Comparison of ENCODE assay signal across 1 fruit fly cellular context in the genomic region with DNA sequence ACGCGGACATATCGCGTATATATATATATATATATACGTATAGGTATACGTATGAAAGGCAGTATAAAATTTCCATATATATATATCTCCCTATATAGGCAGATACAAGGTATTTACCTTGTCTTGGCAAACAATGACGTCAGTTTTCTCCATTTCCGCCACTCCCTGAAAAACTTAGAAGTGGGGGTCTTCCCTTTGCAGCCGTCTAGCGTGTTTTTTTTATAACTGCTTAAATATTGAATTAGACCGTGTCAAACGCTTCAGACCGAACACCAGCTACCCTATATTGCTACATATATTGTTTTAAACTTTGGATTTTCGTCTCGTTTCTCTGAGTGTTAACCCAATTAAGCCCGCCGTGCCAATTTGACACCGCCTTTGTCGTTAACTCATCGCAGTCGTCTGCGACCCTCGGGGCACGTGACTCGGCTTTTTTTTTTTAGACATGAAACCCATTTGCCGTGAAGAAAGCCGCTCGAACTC.
A peak's percentile ranks its signal among the peaks of the same experiment; 100 is the strongest.
TF ChIP-seq lines count a peak whose summit lies in the region.

No protein-coding gene starts in this region.

TF ChIP-seq in whole organism, embryonic, 481 proteins besides CTCF, POLR2A, EP300 and RAD21 (continued from another document and continues in another):
- TF ChIP-seq CG10366 (GFP tag; IDR thresholded peaks at IDR 0.05; lab: Robert Waterston, UW): no peak; the same call in 1 of the 2 replicates
- TF ChIP-seq run (tag; optimal IDR thresholded peaks at IDR 0.05; lab: Kevin White, UChicago): no peak
- TF ChIP-seq da (GFP tag; optimal IDR thresholded peaks at IDR 0.05; lab: Kevin White, UChicago): no peak
- TF ChIP-seq nom (GFP tag; optimal IDR thresholded peaks at IDR 0.05; lab: Kevin White, UChicago): peak; percentile 47
- no peak for TF ChIP-seq Bdp1 (GFP tag; optimal IDR thresholded peaks at IDR 0.05; lab: Kevin White, UChicago)
- TF ChIP-seq TFAM (GFP tag; optimal IDR thresholded peaks at IDR 0.05; lab: Kevin White, UChicago): no peak
- no peak for TF ChIP-seq exex (tag; optimal IDR thresholded peaks at IDR 0.05; lab: Kevin White, UChicago)
- TF ChIP-seq danr (GFP tag; IDR thresholded peaks at IDR 0.05; lab: Robert Waterston, UW): peak; percentile 38; the same call in 1 of the 2 replicates
- peak; percentile 22 for TF ChIP-seq CG4328 (GFP tag; optimal IDR thresholded peaks at IDR 0.05; lab: Kevin White, UChicago)
- TF ChIP-seq D19B (GFP tag; optimal IDR thresholded peaks at IDR 0.05; lab: Kevin White, UChicago): peak; percentile 69
- TF ChIP-seq Pdp1 (GFP tag; optimal IDR thresholded peaks at IDR 0.05; lab: Kevin White, UChicago): peak in 1 of 2 experiments; percentile 20
- TF ChIP-seq gt (GFP tag; IDR thresholded peaks at IDR 0.05; lab: Robert Waterston, UW): no peak
- no peak for TF ChIP-seq org-1 (GFP tag; optimal IDR thresholded peaks at IDR 0.05; lab: Kevin White, UChicago)
- peak; percentile 36 for TF ChIP-seq caup (GFP tag; optimal IDR thresholded peaks at IDR 0.05; lab: Kevin White, UChicago; ENCODE audit: severe bottlenecking)
- TF ChIP-seq CG7786 (GFP tag; optimal IDR thresholded peaks at IDR 0.05; lab: Kevin White, UChicago): no peak
- no peak for TF ChIP-seq tio (GFP tag; optimal IDR thresholded peaks at IDR 0.05; lab: Kevin White, UChicago)
- TF ChIP-seq CG2712 (tag; optimal IDR thresholded peaks at IDR 0.05; lab: Kevin White, UChicago): no peak
- TF ChIP-seq CG3163 (GFP tag; optimal IDR thresholded peaks at IDR 0.05; lab: Kevin White, UChicago): no peak
- no peak for TF ChIP-seq HLH54F (GFP tag; optimal IDR thresholded peaks at IDR 0.05; lab: Kevin White, UChicago)
- TF ChIP-seq NFAT (GFP tag; IDR thresholded peaks at IDR 0.05; lab: Robert Waterston, UW): peak; percentile 47; the same call in 1 of the 2 replicates
- TF ChIP-seq CG10462 (GFP tag; optimal IDR thresholded peaks at IDR 0.05; lab: Kevin White, UChicago): no peak
- no peak for TF ChIP-seq CG6272 (GFP tag; IDR thresholded peaks at IDR 0.05; lab: Robert Waterston, UW)
- TF ChIP-seq CG10147 (GFP tag; optimal IDR thresholded peaks at IDR 0.05; lab: Kevin White, UChicago): no peak
- TF ChIP-seq Side (GFP tag; optimal IDR thresholded peaks at IDR 0.05; lab: Kevin White, UChicago): peak; percentile 9
- TF ChIP-seq onecut (GFP tag; IDR thresholded peaks at IDR 0.05; lab: Robert Waterston, UW): peak; percentile 33; the same call in 1 of the 2 replicates
- no peak for TF ChIP-seq bowl (GFP tag; IDR thresholded peaks at IDR 0.05; lab: Robert Waterston, UW)
- no peak for TF ChIP-seq CG12236 (GFP tag; optimal IDR thresholded peaks at IDR 0.05; lab: Kevin White, UChicago)
- TF ChIP-seq Optix (GFP tag; IDR thresholded peaks at IDR 0.05; lab: Robert Waterston, UW): no peak
- TF ChIP-seq CG12769 (tag; optimal IDR thresholded peaks at IDR 0.05; lab: Kevin White, UChicago): no peak
- no peak for TF ChIP-seq luna (GFP tag; optimal IDR thresholded peaks at IDR 0.05; lab: Kevin White, UChicago)
- TF ChIP-seq CG1024 (GFP tag; IDR thresholded peaks at IDR 0.05; lab: Robert Waterston, UW): no peak
- no peak for TF ChIP-seq knrl (GFP tag; IDR thresholded peaks at IDR 0.05; lab: Robert Waterston, UW; ENCODE audit: partially characterized antibody)
- TF ChIP-seq CG1233 (GFP tag; optimal IDR thresholded peaks at IDR 0.05; lab: Kevin White, UChicago): peak; percentile 22
- no peak for TF ChIP-seq CG31365 (tag; optimal IDR thresholded peaks at IDR 0.05; lab: Kevin White, UChicago)
- TF ChIP-seq CG7963 (GFP tag; IDR thresholded peaks at IDR 0.05; lab: Robert Waterston, UW; ENCODE audit: partially characterized antibody): no peak
- no peak for TF ChIP-seq CG32767 (GFP tag; IDR thresholded peaks at IDR 0.05; lab: Robert Waterston, UW)
- TF ChIP-seq Lim3 (GFP tag; IDR thresholded peaks at IDR 0.05; lab: Robert Waterston, UW): no peak
- no peak for TF ChIP-seq Six4 (GFP tag; optimal IDR thresholded peaks at IDR 0.05; lab: Kevin White, UChicago)
- no peak for TF ChIP-seq dimm (GFP tag; IDR thresholded peaks at IDR 0.05; lab: Robert Waterston, UW)
- TF ChIP-seq CG11695 (GFP tag; IDR thresholded peaks at IDR 0.05; lab: Robert Waterston, UW): 0 out of 3 replicates have a peak, but pooled peaks have one; percentile 35
- TF ChIP-seq CG10321 (GFP tag; IDR thresholded peaks at IDR 0.05; lab: Robert Waterston, UW): no peak
- no peak for TF ChIP-seq shn (GFP tag; optimal IDR thresholded peaks at IDR 0.05; lab: Kevin White, UChicago)
- peak; percentile 7 for TF ChIP-seq crc (GFP tag; optimal IDR thresholded peaks at IDR 0.05; lab: Kevin White, UChicago)
- peak; percentile 8 for TF ChIP-seq CG2116 (GFP tag; optimal IDR thresholded peaks at IDR 0.05; lab: Kevin White, UChicago)
- no peak for TF ChIP-seq klu (GFP tag; IDR thresholded peaks at IDR 0.05; lab: Robert Waterston, UW)
- TF ChIP-seq CG6689 (GFP tag; IDR thresholded peaks at IDR 0.05; lab: Robert Waterston, UW): 0 out of 2 replicates have a peak, but pooled peaks have one; percentile 8
- TF ChIP-seq Sry-δ (GFP tag; optimal IDR thresholded peaks at IDR 0.05; lab: Kevin White, UChicago): no peak
- no peak for TF ChIP-seq Hsf (GFP tag; optimal IDR thresholded peaks at IDR 0.05; lab: Kevin White, UChicago)
- TF ChIP-seq Gsc (GFP tag; IDR thresholded peaks at IDR 0.05; lab: Robert Waterston, UW): no peak
- no peak for TF ChIP-seq CG43689 (GFP tag; IDR thresholded peaks at IDR 0.05; lab: Robert Waterston, UW)
- TF ChIP-seq Usf (GFP tag; optimal IDR thresholded peaks at IDR 0.05; lab: Kevin White, UChicago): no peak
- no peak for TF ChIP-seq CG32772 (GFP tag; IDR thresholded peaks at IDR 0.05; lab: Robert Waterston, UW)
- no peak for TF ChIP-seq Dref (GFP tag; IDR thresholded peaks at IDR 0.05; lab: Robert Waterston, UW)
- TF ChIP-seq tgo (GFP tag; IDR thresholded peaks at IDR 0.05; lab: Robert Waterston, UW): 0 out of 3 replicates have a peak, but pooled peaks have one; percentile 32
- no peak for TF ChIP-seq CG1832 (GFP tag; optimal IDR thresholded peaks at IDR 0.05; lab: Kevin White, UChicago)
- TF ChIP-seq CG6854 (GFP tag; optimal IDR thresholded peaks at IDR 0.05; lab: Kevin White, UChicago): peak; percentile 42
- TF ChIP-seq dmrt11E (tag; optimal IDR thresholded peaks at IDR 0.05; lab: Kevin White, UChicago): no peak
- no peak for TF ChIP-seq CG16779 (GFP tag; IDR thresholded peaks at IDR 0.05; lab: Robert Waterston, UW)
- no peak for TF ChIP-seq mld (GFP tag; IDR thresholded peaks at IDR 0.05; lab: Robert Waterston, UW; ENCODE audit: partially characterized antibody)
- no peak for TF ChIP-seq CG12942 (GFP tag; optimal IDR thresholded peaks at IDR 0.05; lab: Kevin White, UChicago)
- peak; percentile 85 for TF ChIP-seq Med (GFP tag; lab: Kevin White, UChicago)
- TF ChIP-seq maf-S (GFP tag; optimal IDR thresholded peaks at IDR 0.05; lab: Kevin White, UChicago): no peak
- peak; percentile 8 for TF ChIP-seq CG18011 (GFP tag; optimal IDR thresholded peaks at IDR 0.05; lab: Kevin White, UChicago)
- TF ChIP-seq HmgD (GFP tag; optimal IDR thresholded peaks at IDR 0.05; lab: Kevin White, UChicago): no peak
- TF ChIP-seq insv (GFP tag; optimal IDR thresholded peaks at IDR 0.05; lab: Kevin White, UChicago): no peak
- no peak for TF ChIP-seq CG9437 (GFP tag; optimal IDR thresholded peaks at IDR 0.05; lab: Kevin White, UChicago)
- peak; percentile 10 for TF ChIP-seq CG1647 (GFP tag; optimal IDR thresholded peaks at IDR 0.05; lab: Kevin White, UChicago)
- no peak for TF ChIP-seq Mes4 (GFP tag; optimal IDR thresholded peaks at IDR 0.05; lab: Kevin White, UChicago)
- no peak for TF ChIP-seq Taf1 (GFP tag; IDR thresholded peaks at IDR 0.05; lab: Robert Waterston, UW)
- TF ChIP-seq Sry-β (GFP tag; optimal IDR thresholded peaks at IDR 0.05; lab: Kevin White, UChicago): no peak
- no peak for TF ChIP-seq cas (GFP tag; IDR thresholded peaks at IDR 0.05; lab: Robert Waterston, UW)
- no peak for TF ChIP-seq abd-A (tag; optimal IDR thresholded peaks at IDR 0.05; lab: Kevin White, UChicago)
- TF ChIP-seq CG3726 (GFP tag; IDR thresholded peaks at IDR 0.05; lab: Robert Waterston, UW): no peak
- no peak for TF ChIP-seq Dip2 (GFP tag; IDR thresholded peaks at IDR 0.05; lab: Robert Waterston, UW)
- peak; percentile 35; the same call in 1 of the 2 replicates for TF ChIP-seq sisA (GFP tag; IDR thresholded peaks at IDR 0.05; lab: Robert Waterston, UW)
- TF ChIP-seq Hmx (GFP tag; optimal IDR thresholded peaks at IDR 0.05; lab: Kevin White, UChicago): no peak
- peak; percentile 49 for TF ChIP-seq CG3281 (GFP tag; optimal IDR thresholded peaks at IDR 0.05; lab: Kevin White, UChicago)
- no peak for TF ChIP-seq nerfin-1 (tag; optimal IDR thresholded peaks at IDR 0.05; lab: Kevin White, UChicago)
- no peak for TF ChIP-seq CG4360 (GFP tag; IDR thresholded peaks at IDR 0.05; lab: Robert Waterston, UW)
- TF ChIP-seq CG9876 (GFP tag; optimal IDR thresholded peaks at IDR 0.05; lab: Kevin White, UChicago): no peak
- TF ChIP-seq CG16813 (GFP tag; IDR thresholded peaks at IDR 0.05; lab: Robert Waterston, UW; ENCODE audit: partially characterized antibody): no peak
- TF ChIP-seq CG13123 (GFP tag; optimal IDR thresholded peaks at IDR 0.05; lab: Kevin White, UChicago): no peak
- no peak for TF ChIP-seq slp2 (GFP tag; optimal IDR thresholded peaks at IDR 0.05; lab: Kevin White, UChicago)
- TF ChIP-seq eve (GFP tag; optimal IDR thresholded peaks at IDR 0.05; lab: Kevin White, UChicago): no peak
- TF ChIP-seq CG7357 (GFP tag; IDR thresholded peaks at IDR 0.05; lab: Robert Waterston, UW): no peak
- TF ChIP-seq H15 (GFP tag; IDR thresholded peaks at IDR 0.05; lab: Robert Waterston, UW): 0 out of 3 replicates have a peak, but pooled peaks have one; percentile 16
- TF ChIP-seq E2f1 (GFP tag; IDR thresholded peaks at IDR 0.05; lab: Robert Waterston, UW): no peak
- no peak for TF ChIP-seq CG9797 (GFP tag; optimal IDR thresholded peaks at IDR 0.05; lab: Kevin White, UChicago)
- TF ChIP-seq Dll (GFP tag; IDR thresholded peaks at IDR 0.05; lab: Robert Waterston, UW; ENCODE audit: partially characterized antibody): no peak
- no peak for TF ChIP-seq cad (GFP tag; optimal IDR thresholded peaks at IDR 0.05; lab: Kevin White, UChicago)
- TF ChIP-seq CG13287 (GFP tag; IDR thresholded peaks at IDR 0.05; lab: Robert Waterston, UW; ENCODE audit: partially characterized antibody): no peak
- no peak for TF ChIP-seq Drgx (GFP tag; IDR thresholded peaks at IDR 0.05; lab: Robert Waterston, UW)
- no peak for TF ChIP-seq unpg (GFP tag; optimal IDR thresholded peaks at IDR 0.05; lab: Kevin White, UChicago)
- TF ChIP-seq CkIIα-i1 (GFP tag; IDR thresholded peaks at IDR 0.05; lab: Robert Waterston, UW): no peak
- no peak for TF ChIP-seq CG8944 (GFP tag; optimal IDR thresholded peaks at IDR 0.05; lab: Kevin White, UChicago)
- TF ChIP-seq CG13296 (GFP tag; optimal IDR thresholded peaks at IDR 0.05; lab: Kevin White, UChicago): no peak
- TF ChIP-seq CG13424 (tag; optimal IDR thresholded peaks at IDR 0.05; lab: Kevin White, UChicago): no peak
- TF ChIP-seq gcm (GFP tag; optimal IDR thresholded peaks at IDR 0.05; lab: Kevin White, UChicago): no peak
- peak; percentile 52 for TF ChIP-seq Asciz (GFP tag; optimal IDR thresholded peaks at IDR 0.05; lab: Kevin White, UChicago)
- no peak for TF ChIP-seq crol (GFP tag; IDR thresholded peaks at IDR 0.05; lab: Robert Waterston, UW)
- no peak for TF ChIP-seq CG8089 (GFP tag; optimal IDR thresholded peaks at IDR 0.05; lab: Kevin White, UChicago)
- TF ChIP-seq CG3838 (GFP tag; optimal IDR thresholded peaks at IDR 0.05; lab: Kevin White, UChicago): no peak
- TF ChIP-seq CG30431 (GFP tag; optimal IDR thresholded peaks at IDR 0.05; lab: Kevin White, UChicago): no peak
- peak; percentile 55; the same call in 1 of the 2 replicates for TF ChIP-seq HLH3B (GFP tag; IDR thresholded peaks at IDR 0.05; lab: Robert Waterston, UW)
- peak; percentile 33 for TF ChIP-seq gem (tag; optimal IDR thresholded peaks at IDR 0.05; lab: Kevin White, UChicago)
- TF ChIP-seq br (optimal IDR thresholded peaks at IDR 0.05; lab: Kevin White, UChicago): no peak
- no peak for TF ChIP-seq Adf1 (GFP tag; IDR thresholded peaks at IDR 0.05; lab: Robert Waterston, UW)
- TF ChIP-seq nmo (GFP tag; optimal IDR thresholded peaks at IDR 0.05; lab: Kevin White, UChicago): peak; percentile 26
- no peak for TF ChIP-seq tna (GFP tag; IDR thresholded peaks at IDR 0.05; lab: Robert Waterston, UW; ENCODE audit: partially characterized antibody)
- TF ChIP-seq oc (tag; optimal IDR thresholded peaks at IDR 0.05; lab: Kevin White, UChicago): peak; percentile 23
- peak; percentile 28 for TF ChIP-seq CG11504 (tag; optimal IDR thresholded peaks at IDR 0.05; lab: Kevin White, UChicago)
- peak; percentile 26 for TF ChIP-seq sqz (GFP tag; optimal IDR thresholded peaks at IDR 0.05; lab: Kevin White, UChicago)
- TF ChIP-seq Oaz (GFP tag; IDR thresholded peaks at IDR 0.05; lab: Robert Waterston, UW): no peak
- no peak for TF ChIP-seq ash1 (GFP tag; optimal IDR thresholded peaks at IDR 0.05; lab: Kevin White, UChicago)
- no peak for TF ChIP-seq CG5953 (GFP tag; IDR thresholded peaks at IDR 0.05; lab: Robert Waterston, UW)
- no peak for TF ChIP-seq repo (GFP tag; optimal IDR thresholded peaks at IDR 0.05; lab: Kevin White, UChicago)
- TF ChIP-seq CG4282 (GFP tag; optimal IDR thresholded peaks at IDR 0.05; lab: Kevin White, UChicago): no peak
- no peak for TF ChIP-seq lola (GFP tag; optimal IDR thresholded peaks at IDR 0.05; lab: Kevin White, UChicago)
- TF ChIP-seq ham (GFP tag; IDR thresholded peaks at IDR 0.05; lab: Robert Waterston, UW): no peak
- no peak for TF ChIP-seq MESR4 (GFP tag; optimal IDR thresholded peaks at IDR 0.05; lab: Kevin White, UChicago)
- TF ChIP-seq toy (GFP tag; IDR thresholded peaks at IDR 0.05; lab: Robert Waterston, UW): peak; percentile 46; the same call in 1 of the 2 replicates
- TF ChIP-seq CG9932 (GFP tag; IDR thresholded peaks at IDR 0.05; lab: Robert Waterston, UW): peak; percentile 43; the same call in 1 of the 2 replicates
- no peak for TF ChIP-seq B-H1 (GFP tag; IDR thresholded peaks at IDR 0.05; lab: Robert Waterston, UW)
- TF ChIP-seq CG10543 (GFP tag; optimal IDR thresholded peaks at IDR 0.05; lab: Kevin White, UChicago): no peak
- TF ChIP-seq sna (GFP tag; IDR thresholded peaks at IDR 0.05; lab: Robert Waterston, UW; ENCODE audit: partially characterized antibody): no peak
- TF ChIP-seq CrebB (tag; optimal IDR thresholded peaks at IDR 0.05; lab: Kevin White, UChicago): no peak
- TF ChIP-seq ab (GFP tag; optimal IDR thresholded peaks at IDR 0.05; lab: Kevin White, UChicago): no peak
- TF ChIP-seq CG14860 (GFP tag; IDR thresholded peaks at IDR 0.05; lab: Robert Waterston, UW; ENCODE audit: partially characterized antibody): no peak
- TF ChIP-seq fd3F (GFP tag; optimal IDR thresholded peaks at IDR 0.05; lab: Kevin White, UChicago): no peak
- TF ChIP-seq slbo (GFP tag; IDR thresholded peaks at IDR 0.05; lab: Robert Waterston, UW): peak; percentile 25
